Fruit fly (Drosophila melanogaster) whole organism, prepupa: ENCODE data around the gene CG3009.

Experiments used
- CG10631 ChIP-seq: fragments of 200-800 bp; sonication (Bioruptor generic); optimal IDR thresholded peaks from 2 replicates; lab custom pipeline; 2016; ENCODE audit warnings: missing biosample characterization, missing genetic modification characterization
- CG11294 ChIP-seq: fragments of 200-800 bp; sonication (Bioruptor generic); IDR thresholded peaks from 2 replicates; pipeline ENCODE4 v1.3.6; 2022; ENCODE audit warnings: missing biosample characterization, missing genetic modification characterization
- CG3032 ChIP-seq: fragments of 200-800 bp; optimal IDR thresholded peaks from 2 replicates; lab custom pipeline; 2019; ENCODE audit warnings: missing biosample characterization, mild to moderate bottlenecking, missing genetic modification characterization, moderate library complexity
- CG31627 ChIP-seq: fragments of 200-800 bp; sonication (Bioruptor generic); optimal IDR thresholded peaks from 3 replicates; lab custom pipeline; 2016; ENCODE audit warnings: missing biosample characterization, missing genetic modification characterization
- CG32006 ChIP-seq: fragments of 200-800 bp; sonication (Bioruptor generic); optimal IDR thresholded peaks from 3 replicates; lab custom pipeline; 2017; ENCODE audit warnings: missing biosample characterization, mild to moderate bottlenecking, missing genetic modification characterization
- CG34406 ChIP-seq: fragments of 200-800 bp; sonication (Bioruptor generic); optimal IDR thresholded peaks from 3 replicates; lab custom pipeline; 2016; ENCODE audit warnings: missing biosample characterization, missing genetic modification characterization
- CG3919 ChIP-seq: fragments of 200-800 bp; sonication (Bioruptor generic); optimal IDR thresholded peaks from 3 replicates; lab custom pipeline; 2016; ENCODE audit warnings: missing biosample characterization, missing genetic modification characterization
- CG4318 ChIP-seq: fragments of 200-800 bp; sonication (Bioruptor generic); optimal IDR thresholded peaks from 3 replicates; lab custom pipeline; 2017; ENCODE audit warnings: missing biosample characterization, mild to moderate bottlenecking, missing genetic modification characterization
- CG6276 ChIP-seq: fragments of 200-800 bp; sonication (Bioruptor generic); optimal IDR thresholded peaks from 2 replicates; lab custom pipeline; 2017; ENCODE audit warnings: missing biosample characterization, mild to moderate bottlenecking, missing genetic modification characterization
- CG6808 ChIP-seq: fragments of 200-800 bp; sonication (Bioruptor generic); optimal IDR thresholded peaks from 3 replicates; lab custom pipeline; 2017; ENCODE audit warnings: missing biosample characterization, missing genetic modification characterization, mild to moderate bottlenecking, moderate library complexity, missing genetic modification reagents
- CG6854 ChIP-seq: fragments of 200-800 bp; sonication (Bioruptor generic); optimal IDR thresholded peaks from 2 replicates; lab custom pipeline; 2017; ENCODE audit warnings: missing biosample characterization, mild to moderate bottlenecking, missing genetic modification characterization
- CG8119 ChIP-seq: fragments of 200-800 bp; sonication (Bioruptor generic); IDR thresholded peaks from 3 replicates; pipeline ENCODE4 v1.3.6; 2022; ENCODE audit warnings: missing biosample characterization, missing genetic modification characterization
- CG8319 ChIP-seq: fragments of 200-800 bp; sonication (Bioruptor generic); optimal IDR thresholded peaks from 3 replicates; lab custom pipeline; 2016; ENCODE audit warnings: missing biosample characterization, missing genetic modification characterization
- CG8632 ChIP-seq: fragments of 200-800 bp; sonication (Bioruptor generic); optimal IDR thresholded peaks from 3 replicates; lab custom pipeline; 2016; ENCODE audit warnings: missing biosample characterization, missing genetic modification characterization
- Eip75B ChIP-seq: fragments of 200-800 bp; sonication (Bioruptor generic); optimal IDR thresholded peaks from 3 replicates; lab custom pipeline; 2016; ENCODE audit warnings: missing biosample characterization, missing genetic modification characterization
- Eip78C ChIP-seq: fragments of 200-800 bp; sonication (Bioruptor generic); peaks from one replicate; lab custom pipeline; 2016; ENCODE audit warnings: missing biosample characterization, missing genetic modification characterization
- Ets96B ChIP-seq: fragments of 200-800 bp; optimal IDR thresholded peaks from 2 replicates; lab custom pipeline; 2019; ENCODE audit warnings: missing biosample characterization, mild to moderate bottlenecking, missing genetic modification characterization, moderate library complexity
- Hr39 ChIP-seq: fragments of 200-800 bp; sonication (Bioruptor generic); optimal IDR thresholded peaks from 2 replicates; lab custom pipeline; 2016; ENCODE audit warnings: missing biosample characterization, missing genetic modification characterization
- Lpt ChIP-seq: fragments of 200-800 bp; sonication (Bioruptor generic); optimal IDR thresholded peaks from 3 replicates; lab custom pipeline; 2016; ENCODE audit warnings: missing biosample characterization, missing genetic modification characterization
- Smox ChIP-seq: fragments of 200-800 bp; sonication (Bioruptor generic); optimal IDR thresholded peaks from 3 replicates; lab custom pipeline; 2016; ENCODE audit warnings: missing biosample characterization, missing genetic modification characterization
- Sox14 ChIP-seq: fragments of 200-800 bp; sonication (Bioruptor generic); optimal IDR thresholded peaks from 3 replicates; lab custom pipeline; 2016; ENCODE audit warnings: missing biosample characterization, missing genetic modification characterization
- cyc ChIP-seq: fragments of 200-800 bp; sonication (Bioruptor generic); optimal IDR thresholded peaks from 3 replicates; lab custom pipeline; 2016; ENCODE audit warnings: missing biosample characterization, missing genetic modification characterization
- dac ChIP-seq: fragments of 200-800 bp; sonication (Bioruptor generic); optimal IDR thresholded peaks from 2 replicates; lab custom pipeline; 2017; ENCODE audit warnings: missing biosample characterization, mild to moderate bottlenecking, missing genetic modification characterization
- dsx ChIP-seq: fragments of 200-800 bp; optimal IDR thresholded peaks from 3 replicates; lab custom pipeline; 2019; ENCODE audit warnings: missing biosample characterization, mild to moderate bottlenecking, missing genetic modification characterization, moderate library complexity; ENCODE audit not compliant: poor library complexity, severe bottlenecking
- eg ChIP-seq: fragments of 200-800 bp; sonication (Bioruptor generic); IDR thresholded peaks from 3 replicates; pipeline ENCODE4 v1.3.6; 2022; ENCODE audit warnings: missing biosample characterization, missing genetic modification characterization
- esn ChIP-seq: fragments of 200-800 bp; sonication (Bioruptor generic); optimal IDR thresholded peaks from 2 replicates; lab custom pipeline; 2016; ENCODE audit warnings: missing biosample characterization, mild to moderate bottlenecking, missing genetic modification characterization, moderate library complexity
- fkh ChIP-seq: fragments of 200-800 bp; sonication (Bioruptor generic); optimal IDR thresholded peaks from 3 replicates; lab custom pipeline; 2017; ENCODE audit warnings: missing biosample characterization, mild to moderate bottlenecking, missing genetic modification characterization, moderate library complexity
- lz ChIP-seq: fragments of 200-800 bp; sonication (Bioruptor generic); optimal IDR thresholded peaks from 3 replicates; lab custom pipeline; 2016; ENCODE audit warnings: missing biosample characterization, missing genetic modification characterization
- net ChIP-seq: fragments of 200-800 bp; sonication (Bioruptor generic); optimal IDR thresholded peaks from 3 replicates; lab custom pipeline; 2016; ENCODE audit warnings: missing biosample characterization, missing genetic modification characterization
- pdm3 ChIP-seq: fragments of 200-800 bp; sonication (Bioruptor generic); optimal IDR thresholded peaks from 3 replicates; lab custom pipeline; 2016; ENCODE audit warnings: missing biosample characterization, missing genetic modification characterization
- salr ChIP-seq, 2 experiments: fragments of 200-800 bp; sonication (Bioruptor generic); optimal IDR thresholded peaks; 3 replicates each; lab custom pipeline; 2016 to 2018; ENCODE audit warnings: missing biosample characterization in 2 of 2, missing genetic modification characterization in 2 of 2, mild to moderate bottlenecking in 1 of 2
- ss ChIP-seq, 2 experiments: fragments of 200-800 bp; sonication (Bioruptor generic); optimal IDR thresholded peaks; 2 replicates in 1 of 2; 3 replicates in 1 of 2; lab custom pipeline; 2017 to 2018; ENCODE audit warnings: mild to moderate bottlenecking in 2 of 2, missing biosample characterization in 2 of 2, missing genetic modification characterization in 2 of 2, moderate library complexity in 1 of 2
- svp ChIP-seq: fragments of 200-800 bp; sonication (Bioruptor generic); peaks from one replicate; lab custom pipeline; 2016; ENCODE audit warnings: missing biosample characterization, missing genetic modification characterization
- vri ChIP-seq: fragments of 200-800 bp; sonication (Bioruptor generic); optimal IDR thresholded peaks from 3 replicates; lab custom pipeline; 2016; ENCODE audit warnings: missing biosample characterization, mild to moderate bottlenecking, missing genetic modification characterization

Gene CG3009

dm6 chrX:4666650-4667360 is at the start of gene CG3009 (continued):
- TF ChIP-seq CG34406 (GFP tag; lab: Kevin White, UChicago) (peak; percentile 97), CG10631 (GFP tag; lab: Kevin White, UChicago) (peak; percentile 97), pdm3 (GFP tag; lab: Kevin White, UChicago) (peak; percentile 98), CG8632 (GFP tag; lab: Kevin White, UChicago) (peak; percentile 97), CG6854 (GFP tag; lab: Kevin White, UChicago) (peak; percentile 96), Lpt (GFP tag; lab: Kevin White, UChicago) (peak; percentile 96), CG8119 (GFP tag; lab: Robert Waterston, UW) (peak; percentile 98), CG3032 (peak; percentile 94), Eip78C (GFP tag; lab: Kevin White, UChicago) (peak; percentile 99), CG4318 (GFP tag; lab: Kevin White, UChicago) (peak; percentile 96)

- TF ChIP-seq CG8319 = no peak
- TF ChIP-seq svp = peak; percentile 80
- TF ChIP-seq CG3919 (GFP tag; lab: Kevin White, UChicago) = no peak
- TF ChIP-seq CG8632 (GFP tag; lab: Kevin White, UChicago) = no peak
- 0 out of 3 replicates have a peak, but pooled peaks have one; percentile 8 for TF ChIP-seq eg (GFP tag; lab: Robert Waterston, UW)
- no peak for TF ChIP-seq CG4318 (GFP tag; lab: Kevin White, UChicago)
- TF ChIP-seq Smox = no peak
- TF ChIP-seq net (GFP tag; lab: Kevin White, UChicago) = no peak
- TF ChIP-seq esn (GFP tag; lab: Kevin White, UChicago) = no peak
Observed at dm6 chrX:4707237-4708066, 41.0 kb upstream of the CG3009 start, which contains the start of gene Proc-R. TSS of gene Proc-R (plus strand) at chrX:4707916.

dm6 chrX:4705009-4705408 is 38.5 kb upstream of the CG3009 start, which contains the start of gene CG7024:
TSS of gene CG7024 (plus strand) at chrX:4705309.
- TF ChIP-seq CG11294 (GFP tag; lab: Robert Waterston, UW) (no peak), CG31627 (GFP tag; lab: Kevin White, UChicago) (no peak), Ets96B (tag; lab: Kevin White, UChicago) (no peak), CG8119 (GFP tag; lab: Robert Waterston, UW) (no peak), CG3919 (GFP tag; lab: Kevin White, UChicago) (no peak), dac (GFP tag; lab: Kevin White, UChicago) (no peak), CG6276 (no peak)

dm6 chrX:4702804-4703414 is 36.4 kb upstream of the CG3009 start:
- TF ChIP-seq Hr39 (GFP tag; lab: Kevin White, UChicago) (peak; percentile 42), CG6808 (GFP tag; lab: Kevin White, UChicago) (no peak), Eip78C (GFP tag; lab: Kevin White, UChicago) (peak; percentile 61), vri (GFP tag; lab: Kevin White, UChicago) (peak; percentile 79), Sox14 (GFP tag; lab: Kevin White, UChicago) (no peak), net (GFP tag; lab: Kevin White, UChicago) (no peak)

- no peak for TF ChIP-seq Ets96B (tag; lab: Kevin White, UChicago)
- no peak for TF ChIP-seq Lpt (GFP tag; lab: Kevin White, UChicago)
- no peak for TF ChIP-seq cyc (GFP tag; lab: Kevin White, UChicago)
- peak; percentile 24 for TF ChIP-seq vri (GFP tag; lab: Kevin White, UChicago)
- TF ChIP-seq CG3919 (GFP tag; lab: Kevin White, UChicago) = no peak
- TF ChIP-seq salr (GFP tag; optimal IDR thresholded peaks at IDR 0.05; lab: Kevin White, UChicago) = no peak
- no peak for TF ChIP-seq ss (GFP tag; optimal IDR thresholded peaks at IDR 0.05; lab: Kevin White, UChicago)
- TF ChIP-seq svp = peak; percentile 30
- no peak for TF ChIP-seq fkh (GFP tag; lab: Kevin White, UChicago)
- no peak for TF ChIP-seq Smox
- peak; percentile 13 for TF ChIP-seq dsx (GFP tag; lab: Kevin White, UChicago)
- no peak for TF ChIP-seq lz (GFP tag; lab: Kevin White, UChicago)
- no peak for TF ChIP-seq Eip75B (GFP tag; lab: Kevin White, UChicago)
- no peak for TF ChIP-seq CG32006
Observed at dm6 chrX:4702118-4702517, 35.6 kb upstream of the CG3009 start, which contains the start of gene Pdha. TSS of gene Pdha (plus strand) at chrX:4702284.
